Fruit fly (Drosophila melanogaster): ENCODE data around the gene WASp.
A peak's percentile ranks its signal among the peaks of the same experiment; 100 is the strongest.

DNA sequence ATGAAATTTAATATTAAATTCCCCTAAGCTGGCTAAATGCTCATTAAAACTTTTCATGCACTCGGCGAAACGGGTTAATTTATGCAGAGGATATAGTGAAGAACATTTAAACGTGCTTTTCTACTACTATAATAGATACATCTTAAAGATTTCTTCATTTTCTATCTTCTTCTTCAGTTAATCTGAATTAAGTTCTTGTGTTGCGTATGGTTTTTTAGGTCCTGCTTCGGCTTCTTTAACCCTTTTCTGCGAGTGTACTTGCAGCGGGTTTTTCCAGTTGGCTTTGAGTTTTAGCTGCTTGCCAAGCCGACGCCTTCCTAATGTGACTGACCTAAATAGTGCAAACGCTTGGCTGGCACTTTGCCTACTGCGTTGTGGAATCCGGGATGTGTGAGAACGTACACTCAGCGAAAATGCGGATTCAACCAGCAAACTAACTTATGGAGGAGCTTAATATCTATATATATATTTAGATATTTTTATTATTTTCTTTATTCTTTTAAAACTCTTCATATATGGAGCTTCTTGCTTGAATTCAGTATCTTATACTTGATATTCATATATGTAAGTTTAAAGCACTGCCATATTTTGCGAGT, 18.9 kb upstream of the WASp start:
- TF ChIP-seq CG17806 (tag; optimal IDR thresholded peaks at IDR 0.05) (no peak), rn (GFP tag; IDR thresholded peaks at IDR 0.05) (peak; percentile 54), gl (tag; optimal IDR thresholded peaks at IDR 0.05) (no peak), Snoo (tag; optimal IDR thresholded peaks at IDR 0.05) (no peak), CG10348 (GFP tag; IDR thresholded peaks at IDR 0.05) (no peak), CG15710 (tag; optimal IDR thresholded peaks at IDR 0.05) (peak; percentile 34), EcR (GFP tag; optimal IDR thresholded peaks at IDR 0.05) (no peak), Pif1B (GFP tag; optimal IDR thresholded peaks at IDR 0.05) (peak; percentile 8), CG13204 (GFP tag; optimal IDR thresholded peaks at IDR 0.05) (no peak), CG32121 (GFP tag; IDR thresholded peaks at IDR 0.05) (peak; percentile 76), Ets98B (GFP tag; IDR thresholded peaks at IDR 0.05) (peak; percentile 82), CG9948 (tag; optimal IDR thresholded peaks at IDR 0.05) (no peak), CG12605 (GFP tag; IDR thresholded peaks at IDR 0.05) (peak; percentile 30; the same call in 1 of the 2 replicates)

Data from whole organism, pupa.